Fruit fly (Drosophila melanogaster) S2 (cell line): ENCODE data around the gene CG31917.

Experiments used
- CG8478 ChIP-seq: fragments of >200 bp; optimal IDR thresholded peaks from 2 replicates; lab custom pipeline; 2018
- CTCF ChIP-seq, 2 experiments: fragments of >200 bp; optimal IDR thresholded peaks; 2 replicates each; lab custom pipeline; 2018

- no peak for TF ChIP-seq CG8478 (lab: Kevin White, UChicago)
- no peak for TF ChIP-seq CTCF (optimal IDR thresholded peaks at IDR 0.05; lab: Kevin White, UChicago)
These were observed 36.8 kb downstream of the CG31917 start, which contains the start of gene mRpL28 for dm6 chr2L:4973731-4974415.
